Fruit fly (Drosophila melanogaster) whole organism, embryonic: ENCODE data around the gene LManIV.

Experiments
- CG18476 ChIP-seq: fragments of 200-800 bp; sonication (Bioruptor generic); optimal IDR thresholded peaks from 2 replicates; lab custom pipeline; 2016; ENCODE audit warnings: missing biosample characterization, mild to moderate bottlenecking, missing genetic modification characterization
- CG3163 ChIP-seq: fragments of 200-800 bp; sonication (Bioruptor generic); optimal IDR thresholded peaks from 3 replicates; lab custom pipeline; 2016; ENCODE audit warnings: missing biosample characterization, missing genetic modification characterization
- Max ChIP-seq: fragments of 200-800 bp; sonication (Bioruptor generic); optimal IDR thresholded peaks from 2 replicates; lab custom pipeline; 2016; ENCODE audit warnings: missing biosample characterization, mild to moderate bottlenecking, missing genetic modification characterization
- amos ChIP-seq: fragments of 200-800 bp; sonication (Bioruptor generic); IDR thresholded peaks from 2 replicates; pipeline ENCODE4 v1.3.6; 2022; ENCODE audit warnings: missing biosample characterization, missing genetic modification characterization; ENCODE audit not compliant: partially characterized antibody
- jigr1 ChIP-seq: fragments of 200-800 bp; sonication (Bioruptor generic); IDR thresholded peaks from 3 replicates; pipeline ENCODE4 v1.3.6; 2022; ENCODE audit warnings: missing biosample characterization, missing genetic modification characterization

- TF ChIP-seq jigr1 (GFP tag; lab: Robert Waterston, UW): no peak
- TF ChIP-seq CG3163: no peak
- no peak for TF ChIP-seq CG18476 (GFP tag; lab: Kevin White, UChicago)
- TF ChIP-seq amos (GFP tag; lab: Robert Waterston, UW): no peak
- no peak for TF ChIP-seq Max (GFP tag; lab: Kevin White, UChicago)
Measured at dm6 chr2L:8782400-8782799, 10.3 kb upstream of the LManIV start, which contains the start of gene CG42710.
